Worm (Caenorhabditis elegans) whole organism, late embryonic: ENCODE results near the gene nhr-285.

Source experiments
- T23F11.4 ChIP-seq: fragments of 200-800 bp; sonication (Bioruptor generic); optimal IDR thresholded peaks from 2 replicates; lab custom pipeline; 2018; ENCODE audit warnings: mild to moderate bottlenecking, missing genetic modification characterization, missing compliant biosample characterization
- Y22D7AL.16 ChIP-seq: sonication (generic microtip); optimal IDR thresholded peaks from 2 replicates; lab custom pipeline; 2016; ENCODE audit warnings: missing genetic modification characterization, missing compliant biosample characterization
- ceh-2 ChIP-seq: sonication (generic microtip); optimal IDR thresholded peaks from 2 replicates; lab custom pipeline; 2016; ENCODE audit warnings: missing genotype, missing genetic modification characterization, missing compliant biosample characterization
- ceh-48 ChIP-seq: sonication (generic microtip); optimal IDR thresholded peaks from 2 replicates; lab custom pipeline; 2016; ENCODE audit warnings: missing genetic modification characterization, inconsistent platforms, missing compliant biosample characterization
- hlh-30 ChIP-seq: sonication (generic microtip); optimal IDR thresholded peaks from 2 replicates; lab custom pipeline; 2017; ENCODE audit warnings: antibody characterized with exemption, missing genetic modification characterization, missing compliant biosample characterization; ENCODE audit not compliant: insufficient read depth
- hlh-8 ChIP-seq: sonication (generic microtip); optimal IDR thresholded peaks from 2 replicates; lab custom pipeline; 2016; ENCODE audit warnings: missing genotype, missing genetic modification characterization, missing compliant biosample characterization
- madf-2 ChIP-seq: sonication (generic microtip); optimal IDR thresholded peaks from 2 replicates; lab custom pipeline; 2017; ENCODE audit warnings: missing genetic modification characterization, missing compliant biosample characterization
- unc-3 ChIP-seq, 2 experiments: fragments of 200-800 bp in 1 of 2; sonication (Bioruptor generic) in 1 of 2; sonication (generic microtip) in 1 of 2; conservative IDR thresholded peaks in 1 of 2; optimal IDR thresholded peaks in 1 of 2; 2 replicates each; pipeline versions ENCODE4 v1.3.6 to Lab custom; 2016 to 2022; ENCODE audit warnings: missing compliant biosample characterization in 2 of 2, missing genetic modification characterization in 2 of 2, missing genetic modification reagents in 1 of 2

DNA sequence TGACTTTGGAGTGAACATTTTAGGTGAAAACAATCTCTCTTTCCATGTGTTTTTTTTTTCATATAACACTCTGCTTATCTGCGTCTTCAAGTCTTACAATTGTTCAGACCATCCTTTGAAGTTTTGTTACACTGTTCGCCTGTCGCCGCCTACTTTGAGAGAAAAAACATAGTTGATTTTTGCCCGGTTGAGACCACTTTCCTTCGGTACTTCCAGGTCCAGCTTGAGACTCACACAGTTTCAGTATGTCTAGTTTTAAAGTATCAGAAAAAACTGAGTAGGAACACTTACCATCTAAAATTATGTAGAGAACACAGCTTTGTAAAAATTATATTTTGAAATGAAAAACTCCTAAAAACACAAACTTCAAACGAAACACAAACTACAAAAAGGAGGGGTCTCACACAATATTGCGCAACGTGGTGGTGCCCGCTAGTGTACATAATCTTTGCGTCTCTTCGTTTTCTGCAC is 37.0 kb upstream of the nhr-285 start, which contains the start of the genes fbxa-69 and F54B8.4:
- TF ChIP-seq madf-2 (tag; lab: Kevin White, UChicago): no peak
- no peak for TF ChIP-seq hlh-8 (tag; lab: Kevin White, UChicago)
- TF ChIP-seq unc-3 (GFP tag; conservative IDR thresholded peaks at IDR 0.05; lab: Robert Waterston, UW): no peak
- no peak for TF ChIP-seq unc-3 (tag; optimal IDR thresholded peaks at IDR 0.05; lab: Kevin White, UChicago)
- no peak for TF ChIP-seq Y22D7AL.16 (tag; lab: Kevin White, UChicago)
- no peak for TF ChIP-seq T23F11.4 (GFP tag; lab: Kevin White, UChicago)
- TF ChIP-seq hlh-30 (tag; lab: Kevin White, UChicago): no peak
- TF ChIP-seq ceh-48 (tag; lab: Kevin White, UChicago): no peak
- no peak for TF ChIP-seq ceh-2 (tag; lab: Kevin White, UChicago)
